Worm (Caenorhabditis elegans) whole organism, L1 larva: ENCODE results near the gene C17F4.12.
A peak's percentile ranks its signal among the peaks of the same experiment; 100 is the strongest.

ENCODE experiments used
- Y116A8C.19 ChIP-seq: sonication (generic microtip); optimal IDR thresholded peaks from 2 replicates; lab custom pipeline; 2016; ENCODE audit warnings: missing compliant biosample characterization, missing genetic modification characterization, borderline replicate concordance
- aha-1 ChIP-seq: fragments of 150-350 bp; optimal IDR thresholded peaks from 2 replicates; lab custom pipeline; 2014; ENCODE audit warnings: missing biosample characterization, missing genetic modification characterization
- aly-2 ChIP-seq: fragments of 150-350 bp; optimal IDR thresholded peaks from 2 replicates; lab custom pipeline; 2014; ENCODE audit warnings: missing biosample characterization, missing genetic modification characterization
- ama-1 ChIP-seq: fragments of 150-350 bp; optimal IDR thresholded peaks from 2 replicates; lab custom pipeline; 2014
- blmp-1 ChIP-seq: fragments of 150-350 bp; optimal IDR thresholded peaks from 2 replicates; lab custom pipeline; 2014; ENCODE audit warnings: missing biosample characterization, missing genetic modification characterization
- ceh-88 ChIP-seq: fragments of 200-800 bp; sonication (Bioruptor generic); IDR thresholded peaks from 2 replicates; pipeline ENCODE4 v1.3.6; 2022; ENCODE audit warnings: missing genetic modification characterization, missing compliant biosample characterization
- ceh-90 ChIP-seq: sonication (generic microtip); optimal IDR thresholded peaks from 2 replicates; lab custom pipeline; 2016; ENCODE audit warnings: missing genetic modification characterization, missing compliant biosample characterization
- ces-1 ChIP-seq: fragments of 150-350 bp; optimal IDR thresholded peaks from 2 replicates; lab custom pipeline; 2014; ENCODE audit warnings: missing biosample characterization, missing genetic modification reagents, missing genetic modification characterization
- dpl-1 ChIP-seq, 3 experiments: fragments of 150-350 bp in 2 of 3; sonication (generic microtip) in 1 of 3; optimal IDR thresholded peaks; 2 replicates each; lab custom pipeline; 2014 to 2017; ENCODE audit warnings: missing biosample characterization in 3 of 3, missing genetic modification characterization in 3 of 3, missing genetic modification reagents in 3 of 3
- dsc-1 ChIP-seq: sonication (generic microtip); optimal IDR thresholded peaks from 2 replicates; lab custom pipeline; 2016; ENCODE audit warnings: mild to moderate bottlenecking, missing genetic modification characterization, missing compliant biosample characterization
- efl-3 ChIP-seq: fragments of 200-800 bp; sonication (Bioruptor generic); optimal IDR thresholded peaks from 2 replicates; lab custom pipeline; 2018; ENCODE audit warnings: mild to moderate bottlenecking, missing genetic modification characterization, missing compliant biosample characterization
- elt-2 ChIP-seq: sonication (generic microtip); optimal IDR thresholded peaks from 2 replicates; lab custom pipeline; 2016; ENCODE audit warnings: missing genetic modification characterization, mild to moderate bottlenecking, inconsistent platforms, missing compliant biosample characterization, missing genetic modification reagents
- fkh-4 ChIP-seq: sonication (generic microtip); optimal IDR thresholded peaks from 2 replicates; lab custom pipeline; 2016; ENCODE audit warnings: missing compliant biosample characterization, missing genetic modification characterization, borderline replicate concordance
- grh-1 ChIP-seq: fragments of 200-800 bp; sonication (Bioruptor generic); IDR thresholded peaks from 2 replicates; pipeline ENCODE4 v1.3.6; 2022; ENCODE audit warnings: missing genetic modification reagents, missing genetic modification characterization, missing compliant biosample characterization
- hlh-17 ChIP-seq: fragments of 200-800 bp; sonication (Bioruptor generic); optimal IDR thresholded peaks from 2 replicates; lab custom pipeline; 2018; ENCODE audit warnings: missing genetic modification characterization, mild to moderate bottlenecking, missing compliant biosample characterization, moderate library complexity, borderline replicate concordance
- jun-1 ChIP-seq: fragments of 150-350 bp; optimal IDR thresholded peaks from 2 replicates; lab custom pipeline; 2014; ENCODE audit warnings: missing biosample characterization, missing genetic modification reagents, missing genetic modification characterization
- lin-35 ChIP-seq, 2 experiments: fragments of 150-350 bp; optimal IDR thresholded peaks; 2 replicates each; lab custom pipeline; 2014; ENCODE audit warnings: missing biosample characterization in 2 of 2, missing genetic modification characterization in 2 of 2, missing genetic modification reagents in 2 of 2
- mdl-1 ChIP-seq, 2 experiments: fragments of 150-350 bp; optimal IDR thresholded peaks; 2 replicates each; lab custom pipeline; 2014 to 2017; ENCODE audit warnings: missing biosample characterization in 2 of 2, missing genetic modification characterization in 2 of 2, inconsistent platforms in 1 of 2
- mef-2 ChIP-seq: fragments of 150-350 bp; optimal IDR thresholded peaks from 2 replicates; lab custom pipeline; 2014; ENCODE audit warnings: missing biosample characterization, missing genetic modification characterization
- nhr-11 ChIP-seq: fragments of 150-350 bp; optimal IDR thresholded peaks from 2 replicates; lab custom pipeline; 2014; ENCODE audit warnings: missing biosample characterization, missing genetic modification characterization
- nhr-19 ChIP-seq: fragments of 200-800 bp; sonication (Bioruptor generic); conservative IDR thresholded peaks from 2 replicates; pipeline ENCODE4 v1.3.6; 2022; ENCODE audit warnings: missing genetic modification characterization, missing compliant biosample characterization
- nhr-28 ChIP-seq: fragments of 150-350 bp; optimal IDR thresholded peaks from 2 replicates; lab custom pipeline; 2014; ENCODE audit warnings: missing biosample characterization, missing genetic modification characterization
- nhr-47 ChIP-seq: sonication (generic microtip); optimal IDR thresholded peaks from 2 replicates; lab custom pipeline; 2016; ENCODE audit warnings: mild to moderate bottlenecking, missing genetic modification characterization, moderate library complexity, missing compliant biosample characterization
- nhr-90 ChIP-seq: sonication (generic microtip); optimal IDR thresholded peaks from 2 replicates; lab custom pipeline; 2016; ENCODE audit warnings: mild to moderate bottlenecking, missing genetic modification characterization, missing compliant biosample characterization; ENCODE audit not compliant: poor library complexity
- pax-3 ChIP-seq: fragments of 200-800 bp; sonication (Bioruptor generic); optimal IDR thresholded peaks from 2 replicates; lab custom pipeline; 2018; ENCODE audit warnings: mild to moderate bottlenecking, missing genetic modification characterization, moderate library complexity, missing compliant biosample characterization
- skn-1 ChIP-seq: fragments of 150-350 bp; optimal IDR thresholded peaks from 2 replicates; lab custom pipeline; 2014; ENCODE audit warnings: missing biosample characterization, missing genetic modification characterization
- sox-4 ChIP-seq: sonication (generic microtip); optimal IDR thresholded peaks from 2 replicates; lab custom pipeline; 2016; ENCODE audit warnings: missing genetic modification characterization, missing compliant biosample characterization
- swsn-7 ChIP-seq: sonication (generic microtip); optimal IDR thresholded peaks from 2 replicates; lab custom pipeline; 2016; ENCODE audit warnings: missing genetic modification characterization, missing compliant biosample characterization
- tbx-2 ChIP-seq: sonication (generic microtip); optimal IDR thresholded peaks from 2 replicates; lab custom pipeline; 2016; ENCODE audit warnings: missing genetic modification characterization, missing compliant biosample characterization
- tlp-1 ChIP-seq: fragments of 150-350 bp; optimal IDR thresholded peaks from 2 replicates; lab custom pipeline; 2014; ENCODE audit warnings: missing biosample characterization, missing genetic modification characterization
- unc-130 ChIP-seq: fragments of 150-350 bp; optimal IDR thresholded peaks from 2 replicates; lab custom pipeline; 2017; ENCODE audit warnings: missing biosample characterization, missing genetic modification characterization, inconsistent platforms
- unc-62 ChIP-seq: fragments of 150-350 bp; optimal IDR thresholded peaks from 2 replicates; lab custom pipeline; 2014; ENCODE audit warnings: missing biosample characterization, missing genetic modification reagents, missing genetic modification characterization
- unc-86 ChIP-seq: sonication (generic microtip); optimal IDR thresholded peaks from 2 replicates; lab custom pipeline; 2016; ENCODE audit warnings: missing genetic modification characterization, missing compliant biosample characterization
- zag-1 ChIP-seq: fragments of 150-350 bp; optimal IDR thresholded peaks from 2 replicates; lab custom pipeline; 2014; ENCODE audit warnings: missing biosample characterization, missing genetic modification characterization
- ztf-11 ChIP-seq, 2 experiments: sonication (generic microtip); optimal IDR thresholded peaks; 2 replicates each; lab custom pipeline; 2016 to 2017; ENCODE audit warnings: missing genetic modification characterization in 2 of 2, missing biosample characterization in 1 of 2, missing compliant biosample characterization in 1 of 2
- ztf-4 ChIP-seq: fragments of 150-350 bp; optimal IDR thresholded peaks from 2 replicates; lab custom pipeline; 2014; ENCODE audit warnings: missing biosample characterization, missing genetic modification characterization

C17F4.12 gene

DNA sequence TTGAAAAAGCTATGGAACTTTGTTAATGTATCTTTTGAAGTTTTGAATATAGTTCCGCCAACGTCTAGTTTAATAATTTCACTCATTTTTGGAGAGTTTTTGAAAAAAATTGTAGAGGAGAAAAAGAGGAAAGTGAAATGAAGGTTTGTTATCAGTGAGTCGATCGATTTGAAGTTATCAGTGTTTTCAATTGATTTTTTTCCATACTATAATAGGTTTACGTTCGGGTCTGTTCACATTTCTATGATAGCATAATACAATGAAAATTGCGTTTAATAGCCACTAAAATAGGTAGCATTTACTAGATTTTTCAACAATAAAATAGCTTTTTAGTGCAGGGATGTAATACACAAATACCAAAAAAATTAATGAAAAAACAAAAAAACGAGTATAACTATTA lies 18.8 kb downstream of the C17F4.12 start, which contains the start of gene ZC239.16:
Gene ZC239.16, minus strand, starts transcription at position 120 of the 400 bp plus-strand sequence.
- TF ChIP-seq elt-2 (peak; percentile 44), ztf-4 (tag; lab: Kevin White, UChicago) (no peak)

ce11 chrII:3224631-3225030 lies 19.3 kb downstream of the C17F4.12 start, which contains the start of gene ZC239.15:
ZC239.15 (minus strand) TSS chrII:3224731.
- TF ChIP-seq ama-1 (lab: Kevin White, UChicago) = no peak
- TF ChIP-seq nhr-47 (tag; lab: Kevin White, UChicago) = no peak
- TF ChIP-seq ztf-4 (tag; lab: Kevin White, UChicago) = no peak
- no peak for TF ChIP-seq nhr-28
- TF ChIP-seq elt-2 = no peak
- no peak for TF ChIP-seq ceh-88
- no peak for TF ChIP-seq tlp-1 (tag; lab: Kevin White, UChicago)
- TF ChIP-seq Y116A8C.19 = no peak
- no peak for TF ChIP-seq pax-3
- no peak for TF ChIP-seq dsc-1 (tag; lab: Kevin White, UChicago)
- TF ChIP-seq grh-1 (GFP tag; lab: Robert Waterston, UW) = no peak
- no peak for TF ChIP-seq skn-1 (tag; lab: Kevin White, UChicago)
- no peak for TF ChIP-seq swsn-7 (tag; lab: Kevin White, UChicago)
- no peak for TF ChIP-seq lin-35 (GFP tag; optimal IDR thresholded peaks at IDR 0.05; lab: Kevin White, UChicago)
- TF ChIP-seq jun-1 (tag; lab: Kevin White, UChicago) = no peak
- no peak for TF ChIP-seq unc-130 (tag; lab: Kevin White, UChicago)
- no peak for TF ChIP-seq dpl-1 (GFP tag; optimal IDR thresholded peaks at IDR 0.05; lab: Kevin White, UChicago)
- no peak for TF ChIP-seq zag-1 (tag; lab: Kevin White, UChicago)
- TF ChIP-seq aha-1 = no peak

DNA sequence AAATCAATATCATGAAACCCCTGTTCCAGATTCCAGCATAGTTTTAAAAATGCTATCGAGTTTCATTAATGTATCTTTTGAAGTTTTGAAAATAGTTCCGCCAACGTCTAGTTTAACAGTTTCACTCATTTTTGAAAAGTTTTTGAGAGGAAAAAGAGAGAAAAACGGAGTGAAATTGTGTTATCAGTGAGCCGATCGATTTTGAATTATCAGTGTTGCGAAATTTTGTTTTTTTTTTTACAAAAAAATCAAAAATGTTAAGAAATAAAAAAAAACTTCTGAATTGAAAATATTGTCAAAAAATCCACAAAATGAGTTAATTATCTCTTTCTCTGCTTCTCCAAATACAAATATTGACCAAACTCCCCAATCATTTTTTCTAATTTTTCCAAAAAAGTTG lies 21.3 kb downstream of the C17F4.12 start, which contains the start of gene ZC239.13:
Gene ZC239.13, minus strand, starts transcription at position 154 of the 400 bp plus-strand sequence.
- TF ChIP-seq elt-2 = peak; percentile 21
- TF ChIP-seq unc-86 (tag; lab: Kevin White, UChicago) = no peak

ce11 chrII:3221730-3222129 lies 22.2 kb downstream of the C17F4.12 start, which contains the start of gene ZC239.14:
ZC239.14 (minus strand) TSS chrII:3222034.
- TF ChIP-seq tlp-1 (tag; lab: Kevin White, UChicago) = no peak
- no peak for TF ChIP-seq ztf-11 (tag; optimal IDR thresholded peaks at IDR 0.05; lab: Kevin White, UChicago)
- TF ChIP-seq unc-62 (GFP tag; lab: Kevin White, UChicago) = no peak
- TF ChIP-seq mef-2 (tag; lab: Kevin White, UChicago) = no peak
- TF ChIP-seq nhr-19 = no peak
- TF ChIP-seq efl-3 (GFP tag; lab: Kevin White, UChicago) = no peak
- no peak for TF ChIP-seq nhr-11 (tag; lab: Kevin White, UChicago)
- TF ChIP-seq mdl-1 (tag; optimal IDR thresholded peaks at IDR 0.05; lab: Kevin White, UChicago) = no peak
- TF ChIP-seq blmp-1 (tag; lab: Kevin White, UChicago) = no peak
- TF ChIP-seq ces-1 (GFP tag; lab: Kevin White, UChicago) = no peak
- TF ChIP-seq aly-2 (tag; lab: Kevin White, UChicago) = no peak
- no peak for TF ChIP-seq ceh-90 (tag; lab: Kevin White, UChicago)
- no peak for TF ChIP-seq fkh-4 (tag; lab: Kevin White, UChicago)
- TF ChIP-seq nhr-47 (tag; lab: Kevin White, UChicago) = no peak
- no peak for TF ChIP-seq hlh-17
- no peak for TF ChIP-seq nhr-90 (tag; lab: Kevin White, UChicago)
- TF ChIP-seq sox-4 (tag; lab: Kevin White, UChicago) = no peak
- TF ChIP-seq tbx-2 (tag; lab: Kevin White, UChicago) = no peak
